Fruit fly (Drosophila melanogaster) whole organism, embryonic: ENCODE results near the gene Inx3.
A peak's percentile ranks its signal among the peaks of the same experiment; 100 is the strongest.

Experiments used
- ATbp ChIP-seq: fragments of 200-800 bp; sonication (Bioruptor generic); optimal IDR thresholded peaks from 2 replicates; lab custom pipeline; 2017; ENCODE audit warnings: missing biosample characterization, mild to moderate bottlenecking, missing genetic modification characterization, missing genetic modification reagents
- Blimp-1 ChIP-seq: fragments of 200-800 bp; sonication (Bioruptor generic); optimal IDR thresholded peaks from 3 replicates; lab custom pipeline; 2018; ENCODE audit warnings: missing biosample characterization, missing genetic modification characterization, mild to moderate bottlenecking, moderate library complexity, missing genetic modification reagents
- CG10366 ChIP-seq: fragments of 200-800 bp; sonication (Bioruptor generic); IDR thresholded peaks from 2 replicates; pipeline ENCODE4 v1.3.6; 2022; ENCODE audit warnings: missing biosample characterization, missing genetic modification characterization
- CG10654 ChIP-seq: fragments of 200-800 bp; sonication (Bioruptor generic); optimal IDR thresholded peaks from 2 replicates; lab custom pipeline; 2016; ENCODE audit warnings: missing biosample characterization, missing genetic modification characterization
- CG12769 ChIP-seq: fragments of 200-800 bp; sonication (Bioruptor generic); optimal IDR thresholded peaks from 2 replicates; lab custom pipeline; 2019; ENCODE audit warnings: missing biosample characterization, mild to moderate bottlenecking, missing genetic modification characterization, moderate library complexity
- CG13624 ChIP-seq: fragments of 200-800 bp; sonication (Bioruptor generic); optimal IDR thresholded peaks from 2 replicates; lab custom pipeline; 2016; ENCODE audit warnings: missing biosample characterization, missing genetic modification characterization
- CG14710 ChIP-seq: fragments of 200-800 bp; sonication (Bioruptor generic); optimal IDR thresholded peaks from 3 replicates; lab custom pipeline; 2019; ENCODE audit warnings: missing biosample characterization, mild to moderate bottlenecking, missing genetic modification characterization, moderate library complexity
- CG15269 ChIP-seq: fragments of 200-800 bp; sonication (Bioruptor generic); optimal IDR thresholded peaks from 2 replicates; lab custom pipeline; 2018; ENCODE audit warnings: missing biosample characterization, mild to moderate bottlenecking, missing genetic modification characterization, moderate library complexity
- CG2116 ChIP-seq: fragments of 200-800 bp; sonication (Bioruptor generic); optimal IDR thresholded peaks from 3 replicates; lab custom pipeline; 2018; ENCODE audit warnings: missing biosample characterization, mild to moderate bottlenecking, missing genetic modification characterization
- CG30403 ChIP-seq: fragments of 200-800 bp; sonication (Bioruptor generic); optimal IDR thresholded peaks from 3 replicates; lab custom pipeline; 2016; ENCODE audit warnings: missing biosample characterization, missing genetic modification characterization
- CG4360 ChIP-seq: fragments of 200-800 bp; sonication (Bioruptor generic); IDR thresholded peaks from 2 replicates; pipeline ENCODE4 v1.3.6; 2022; ENCODE audit warnings: missing biosample characterization, missing genetic modification characterization
- CG7839 ChIP-seq: fragments of 200-800 bp; sonication (Bioruptor generic); optimal IDR thresholded peaks from 3 replicates; lab custom pipeline; 2018; ENCODE audit warnings: missing biosample characterization, mild to moderate bottlenecking, missing genetic modification characterization, moderate library complexity
- CG9215 ChIP-seq: fragments of 200-800 bp; sonication (Bioruptor generic); IDR thresholded peaks from 2 replicates; pipeline ENCODE4 v1.3.6; 2022; ENCODE audit warnings: missing biosample characterization, missing genetic modification characterization
- Dip3 ChIP-seq: fragments of 200-800 bp; sonication (Bioruptor generic); optimal IDR thresholded peaks from 3 replicates; lab custom pipeline; 2016; ENCODE audit warnings: missing biosample characterization, missing genetic modification characterization
- Dll ChIP-seq: fragments of 200-800 bp; sonication (Bioruptor generic); IDR thresholded peaks from 4 replicates; pipeline ENCODE4 v1.3.6; 2022; ENCODE audit warnings: missing biosample characterization, missing genetic modification characterization; ENCODE audit not compliant: partially characterized antibody
- Dp ChIP-seq: fragments of 200-800 bp; sonication (Bioruptor generic); optimal IDR thresholded peaks from 2 replicates; lab custom pipeline; 2018; ENCODE audit warnings: missing biosample characterization, mild to moderate bottlenecking, missing genetic modification characterization, moderate library complexity
- Ets97D ChIP-seq: fragments of 200-800 bp; sonication (Bioruptor generic); optimal IDR thresholded peaks from 3 replicates; lab custom pipeline; 2016; ENCODE audit warnings: missing biosample characterization, missing genetic modification characterization
- Lhr ChIP-seq: fragments of 200-800 bp; sonication (Bioruptor generic); optimal IDR thresholded peaks from 3 replicates; lab custom pipeline; 2017; ENCODE audit warnings: mild to moderate bottlenecking, missing biosample characterization, missing genetic modification reagents, missing genetic modification characterization
- PHDP ChIP-seq: fragments of 200-800 bp; sonication (Bioruptor generic); optimal IDR thresholded peaks from 3 replicates; lab custom pipeline; 2018; ENCODE audit warnings: missing biosample characterization, mild to moderate bottlenecking, missing genetic modification characterization, moderate library complexity
- Scr ChIP-seq: fragments of 200-800 bp; sonication (Bioruptor generic); IDR thresholded peaks from 2 replicates; pipeline ENCODE4 v1.3.6; 2022; ENCODE audit warnings: missing biosample characterization, missing genetic modification characterization; ENCODE audit not compliant: partially characterized antibody
- Sin3A ChIP-seq: fragments of >200 bp; optimal IDR thresholded peaks from 2 replicates; lab custom pipeline; 2018
- Sry-δ ChIP-seq: fragments of 200-800 bp; sonication (Bioruptor generic); optimal IDR thresholded peaks from 2 replicates; lab custom pipeline; 2016; ENCODE audit warnings: missing biosample characterization, missing genetic modification characterization
- TFAM ChIP-seq: fragments of 200-800 bp; sonication (Bioruptor generic); optimal IDR thresholded peaks from 2 replicates; lab custom pipeline; 2017; ENCODE audit warnings: missing biosample characterization, missing genetic modification characterization, inconsistent platforms
- ac ChIP-seq: fragments of 200-800 bp; sonication (Bioruptor generic); optimal IDR thresholded peaks from 3 replicates; lab custom pipeline; 2017; ENCODE audit warnings: missing biosample characterization, mild to moderate bottlenecking, missing genetic modification characterization
- bbx ChIP-seq: fragments of 200-800 bp; sonication (Bioruptor generic); IDR thresholded peaks from 2 replicates; pipeline ENCODE4 v1.3.6; 2022; ENCODE audit warnings: missing biosample characterization, missing genetic modification characterization; ENCODE audit not compliant: partially characterized antibody
- croc ChIP-seq: fragments of 200-800 bp; sonication (Bioruptor generic); conservative IDR thresholded peaks from 3 replicates; pipeline ENCODE4 v1.3.6; 2022; ENCODE audit warnings: missing biosample characterization, missing genetic modification characterization
- ftz-f1 ChIP-seq: fragments of 200-800 bp; sonication (Bioruptor generic); optimal IDR thresholded peaks from 2 replicates; lab custom pipeline; 2016; ENCODE audit warnings: missing biosample characterization, missing genetic modification characterization
- grau ChIP-seq: fragments of 200-800 bp; optimal IDR thresholded peaks from 3 replicates; lab custom pipeline; 2019; ENCODE audit warnings: missing biosample characterization, mild to moderate bottlenecking, missing genetic modification characterization, moderate library complexity
- gro ChIP-seq: fragments of 200-800 bp; sonication (Bioruptor generic); optimal IDR thresholded peaks from 2 replicates; lab custom pipeline; 2016; ENCODE audit warnings: missing biosample characterization, missing genetic modification characterization
- ham ChIP-seq: fragments of 200-800 bp; sonication (Bioruptor generic); IDR thresholded peaks from 2 replicates; pipeline ENCODE4 v1.3.6; 2022; ENCODE audit warnings: missing biosample characterization, missing genetic modification characterization
- hb ChIP-seq: fragments of 200-800 bp; sonication (Bioruptor generic); IDR thresholded peaks from 3 replicates; pipeline ENCODE4 v1.3.6; 2022; ENCODE audit warnings: missing biosample characterization, missing genetic modification characterization; ENCODE audit not compliant: partially characterized antibody
- insv ChIP-seq, 2 experiments: fragments of 200-800 bp; sonication (Bioruptor generic); optimal IDR thresholded peaks; 3 replicates each; lab custom pipeline; 2016 to 2018; ENCODE audit warnings: missing biosample characterization in 2 of 2, missing genetic modification characterization in 2 of 2
- ken ChIP-seq: fragments of 200-800 bp; sonication (Bioruptor generic); IDR thresholded peaks from 3 replicates; pipeline ENCODE4 v1.3.6; 2022; ENCODE audit warnings: missing biosample characterization, missing genetic modification characterization
- knrl ChIP-seq: fragments of 200-800 bp; sonication (Bioruptor generic); IDR thresholded peaks from 3 replicates; pipeline ENCODE4 v1.3.6; 2022; ENCODE audit warnings: missing biosample characterization, missing genetic modification characterization; ENCODE audit not compliant: partially characterized antibody
- lilli ChIP-seq: fragments of 200-800 bp; sonication (Bioruptor generic); optimal IDR thresholded peaks from 3 replicates; lab custom pipeline; 2016; ENCODE audit warnings: missing biosample characterization, missing genetic modification characterization
- odd ChIP-seq: fragments of 200-800 bp; sonication (Bioruptor generic); optimal IDR thresholded peaks from 2 replicates; lab custom pipeline; 2017; ENCODE audit warnings: missing biosample characterization, mild to moderate bottlenecking, missing genetic modification characterization
- otp ChIP-seq: fragments of 200-800 bp; sonication (Bioruptor generic); IDR thresholded peaks from 3 replicates; pipeline ENCODE4, ENCODE4 v1.3.6; 2022; ENCODE audit warnings: missing biosample characterization, missing genetic modification characterization
- prd ChIP-seq, 3 experiments: fragments of >200 bp in 2 of 3; fragments of 200-800 bp in 1 of 3; sonication (Bioruptor generic) in 1 of 3; optimal IDR thresholded peaks in 2 of 3; IDR thresholded peaks in 1 of 3; 2 replicates in 2 of 3; 3 replicates in 1 of 3; pipeline versions ENCODE4 v1.3.6 to Lab custom; 2017 to 2022; ENCODE audit warnings: missing biosample characterization in 1 of 3, missing genetic modification characterization in 1 of 3
- repo ChIP-seq: fragments of 200-800 bp; sonication (Bioruptor generic); optimal IDR thresholded peaks from 2 replicates; lab custom pipeline; 2016; ENCODE audit warnings: missing biosample characterization, missing genetic modification characterization
- schlank ChIP-seq: fragments of 200-800 bp; sonication (Bioruptor generic); optimal IDR thresholded peaks from 2 replicates; lab custom pipeline; 2018; ENCODE audit warnings: missing biosample characterization, mild to moderate bottlenecking, missing genetic modification characterization
- sisA ChIP-seq: fragments of 200-800 bp; sonication (Bioruptor generic); IDR thresholded peaks from 2 replicates; pipeline ENCODE4 v1.3.6; 2022; ENCODE audit warnings: missing biosample characterization, missing genetic modification characterization
- ssp ChIP-seq: fragments of 200-800 bp; sonication (Bioruptor generic); IDR thresholded peaks from 2 replicates; pipeline ENCODE4 v1.3.6; 2022; ENCODE audit warnings: missing biosample characterization, missing genetic modification characterization
- stwl ChIP-seq: fragments of 200-800 bp; sonication (Bioruptor generic); optimal IDR thresholded peaks from 3 replicates; lab custom pipeline; 2018; ENCODE audit warnings: missing biosample characterization, mild to moderate bottlenecking, missing genetic modification characterization, moderate library complexity
- tna ChIP-seq: fragments of 200-800 bp; sonication (Bioruptor generic); IDR thresholded peaks from 2 replicates; pipeline ENCODE4 v1.3.6; 2022; ENCODE audit warnings: missing biosample characterization, missing genetic modification characterization; ENCODE audit not compliant: partially characterized antibody
- toy ChIP-seq: fragments of 200-800 bp; sonication (Bioruptor generic); IDR thresholded peaks from 2 replicates; pipeline ENCODE4 v1.3.6; 2022; ENCODE audit warnings: missing biosample characterization, missing genetic modification characterization
- ttk ChIP-seq: fragments of 200-800 bp; sonication (Bioruptor generic); IDR thresholded peaks from 2 replicates; pipeline ENCODE4 v2.1.2; 2022; ENCODE audit warnings: missing biosample characterization, missing genetic modification characterization
- zf30C ChIP-seq: fragments of 200-800 bp; sonication (Bioruptor generic); optimal IDR thresholded peaks from 3 replicates; lab custom pipeline; 2018; ENCODE audit warnings: missing biosample characterization, mild to moderate bottlenecking, missing genetic modification characterization

Inx3 gene

dm6 chr3R:28887559-28888432, 28.5 kb upstream of the Inx3 start, which contains the start of the genes CG33203 and Doa (continued):
- no peak for TF ChIP-seq zf30C
- TF ChIP-seq ac (GFP tag; lab: Kevin White, UChicago): no peak
- TF ChIP-seq Ets97D (GFP tag; lab: Kevin White, UChicago): peak; percentile 93
- TF ChIP-seq CG15269: no peak
- TF ChIP-seq CG9215 (GFP tag; lab: Robert Waterston, UW): peak; percentile 27; the same call in 1 of the 2 replicates
- peak; percentile 31 for TF ChIP-seq CG10654
- peak; percentile 33 for TF ChIP-seq CG13624 (GFP tag; lab: Kevin White, UChicago)
- TF ChIP-seq CG14710: peak; percentile 68
- TF ChIP-seq CG2116 (GFP tag; lab: Kevin White, UChicago): peak; percentile 100
- peak; percentile 31 for TF ChIP-seq gro (GFP tag; lab: Kevin White, UChicago)
- peak; percentile 83 for TF ChIP-seq bbx (GFP tag; lab: Robert Waterston, UW)
- TF ChIP-seq sisA (GFP tag; lab: Robert Waterston, UW): peak; percentile 26; the same call in 1 of the 2 replicates
- peak; percentile 80 for TF ChIP-seq Lhr
- TF ChIP-seq CG12769 (tag; lab: Kevin White, UChicago): peak; percentile 34
- TF ChIP-seq repo (GFP tag; lab: Kevin White, UChicago): peak; percentile 18
- peak; percentile 24 for TF ChIP-seq PHDP
- TF ChIP-seq CG7839 (tag; lab: Kevin White, UChicago): peak; percentile 6
- peak; percentile 33 for TF ChIP-seq grau (tag; lab: Kevin White, UChicago)
- TF ChIP-seq Dip3: peak; percentile 17
- TF ChIP-seq ham (GFP tag; lab: Robert Waterston, UW): no peak
- peak; percentile 54 for TF ChIP-seq ssp
- peak; percentile 90 for TF ChIP-seq knrl (GFP tag; lab: Robert Waterston, UW)
- TF ChIP-seq CG30403 (GFP tag; lab: Kevin White, UChicago): peak; percentile 57
- TF ChIP-seq toy (GFP tag; lab: Robert Waterston, UW): no peak
- TF ChIP-seq Scr: peak; percentile 84
- peak in 1 of 2 experiments; percentile 21 for TF ChIP-seq insv (GFP tag; optimal IDR thresholded peaks at IDR 0.05; lab: Kevin White, UChicago)
- TF ChIP-seq ATbp (GFP tag; lab: Kevin White, UChicago): no peak
- peak; percentile 46 for TF ChIP-seq tna (GFP tag; lab: Robert Waterston, UW)
- TF ChIP-seq stwl (tag; lab: Kevin White, UChicago): peak; percentile 85
- no peak for TF ChIP-seq otp (GFP tag; lab: Robert Waterston, UW)
- no peak for TF ChIP-seq schlank (tag; lab: Kevin White, UChicago)
- TF ChIP-seq Sin3A (lab: Kevin White, UChicago): peak; percentile 83
- TF ChIP-seq croc (GFP tag; lab: Robert Waterston, UW): no peak
- peak; percentile 82; the same call in 2 of the 3 replicates for TF ChIP-seq hb (GFP tag; lab: Robert Waterston, UW)
- 0 out of 2 replicates have a peak, but pooled peaks have one; percentile 13 for TF ChIP-seq CG4360
- TF ChIP-seq TFAM (GFP tag; lab: Kevin White, UChicago): no peak
- TF ChIP-seq odd (GFP tag; lab: Kevin White, UChicago): no peak
- TF ChIP-seq CG10366: peak; percentile 11; the same call in 1 of the 2 replicates
- no peak for TF ChIP-seq prd (optimal IDR thresholded peaks at IDR 0.05; lab: Kevin White, UChicago)
- TF ChIP-seq prd (GFP tag; IDR thresholded peaks at IDR 0.05; lab: Robert Waterston, UW): peak; percentile 38; the same call in 1 of the 3 replicates
- TF ChIP-seq ken: 0 out of 3 replicates have a peak, but pooled peaks have one; percentile 10
- TF ChIP-seq Blimp-1: no peak
- TF ChIP-seq ftz-f1 (GFP tag; lab: Kevin White, UChicago): no peak
- peak; percentile 98 for TF ChIP-seq Sry-δ (GFP tag; lab: Kevin White, UChicago)
- TF ChIP-seq ttk (GFP tag; lab: Robert Waterston, UW): no peak
- peak; percentile 98 for TF ChIP-seq Dp
- peak; percentile 87 for TF ChIP-seq Dll (GFP tag; lab: Robert Waterston, UW)
- TF ChIP-seq lilli (GFP tag; lab: Kevin White, UChicago): peak; percentile 67
